Worm (Caenorhabditis elegans): ENCODE measurements around the gene wbp-11.

wbp-11 gene

DNA sequence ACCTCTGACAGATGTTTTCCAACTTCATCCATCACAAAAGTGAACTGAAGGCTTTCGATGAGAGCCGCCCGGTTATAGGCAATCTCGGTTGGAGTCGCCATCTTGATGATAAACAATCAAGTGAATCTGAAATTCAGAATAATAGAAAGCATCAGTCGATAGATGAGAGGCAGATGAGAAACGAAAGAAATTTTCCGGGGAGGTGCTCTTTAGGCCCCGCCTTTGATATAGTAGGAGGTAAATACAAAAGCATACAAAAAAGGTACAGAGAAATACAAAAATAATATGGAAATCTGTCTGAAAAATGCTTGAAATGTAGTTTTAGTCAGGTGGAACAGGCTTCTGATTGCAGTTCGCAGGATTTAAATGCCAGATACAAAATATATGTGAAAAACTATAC, 9.9 kb downstream of the wbp-11 start, which contains the start of gene srd-1:
Gene srd-1, minus strand, starts transcription at position 101 of the 400 bp plus-strand sequence.
- no peak for TF ChIP-seq pha-4 (tag; optimal IDR thresholded peaks at IDR 0.05)
- no peak for TF ChIP-seq ztf-16 (tag; optimal IDR thresholded peaks at IDR 0.05)
- no peak for TF ChIP-seq hlh-13 (GFP tag; optimal IDR thresholded peaks at IDR 0.05)
- TF ChIP-seq rnt-1 (tag; optimal IDR thresholded peaks at IDR 0.05) = no peak
- TF ChIP-seq C38D4.7 (GFP tag; optimal IDR thresholded peaks at IDR 0.05) = no peak
- no peak for TF ChIP-seq K02D7.2 (tag; optimal IDR thresholded peaks at IDR 0.05)
- no peak for TF ChIP-seq ceh-45 (GFP tag; IDR thresholded peaks at IDR 0.05)
- TF ChIP-seq ttx-3 (tag; optimal IDR thresholded peaks at IDR 0.05) = no peak
- no peak for TF ChIP-seq ahr-1 (tag; optimal IDR thresholded peaks at IDR 0.05)
- TF ChIP-seq unc-3 (GFP tag; conservative IDR thresholded peaks at IDR 0.05) = no peak
- no peak for TF ChIP-seq unc-3 (tag; optimal IDR thresholded peaks at IDR 0.05)
- no peak for TF ChIP-seq pax-1 (tag; optimal IDR thresholded peaks at IDR 0.05)

- no peak for TF ChIP-seq mec-3 (tag; optimal IDR thresholded peaks at IDR 0.05; ENCODE audit: borderline replicate concordance)
- TF ChIP-seq lim-6 (tag; optimal IDR thresholded peaks at IDR 0.05) = no peak
- TF ChIP-seq ceh-30 (tag; optimal IDR thresholded peaks at IDR 0.05) = no peak
- TF ChIP-seq dve-1 (tag; optimal IDR thresholded peaks at IDR 0.05) = no peak
- no peak for TF ChIP-seq nhr-11 (tag; optimal IDR thresholded peaks at IDR 0.05)
- no peak for TF ChIP-seq dmd-4 (tag; optimal IDR thresholded peaks at IDR 0.05; ENCODE audit: borderline replicate concordance)
Measured at ce11 chrII:10187808-10188207, 15.1 kb downstream of the wbp-11 start, which contains the start of gene srd-2. Gene srd-2, minus strand, starts transcription at chrII:10187908.

DNA sequence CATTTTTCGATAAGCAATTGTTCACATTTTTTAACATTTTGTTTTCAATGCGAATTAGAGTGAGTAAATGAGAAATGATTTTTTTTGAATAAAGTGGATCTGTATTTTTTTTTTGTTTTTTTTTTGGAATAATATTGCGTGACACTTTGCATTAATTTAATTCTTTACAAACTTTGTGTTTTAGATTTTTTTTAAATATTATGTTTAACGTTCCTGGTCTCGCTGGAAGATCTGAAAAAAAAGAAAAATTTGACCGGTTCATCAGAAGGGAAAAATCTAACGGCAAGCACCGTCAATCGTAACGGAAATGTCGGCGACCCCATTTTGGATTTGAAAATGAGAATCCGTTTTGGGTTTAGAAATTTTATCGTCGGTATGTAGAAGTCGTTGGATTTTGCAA, 16.6 kb downstream of the wbp-11 start, which contains the start of gene cdc-25.4:
Gene cdc-25.4, minus strand, starts transcription at position 101 of the 400 bp plus-strand sequence.
- TF ChIP-seq pha-2 (tag; optimal IDR thresholded peaks at IDR 0.05) (no peak), lin-11 (tag; optimal IDR thresholded peaks at IDR 0.05) (no peak), pat-9 (tag; optimal IDR thresholded peaks at IDR 0.05) (no peak), K09A11.1 (tag; optimal IDR thresholded peaks at IDR 0.05; ENCODE audit: insufficient read depth) (no peak), T23F11.4 (GFP tag; optimal IDR thresholded peaks at IDR 0.05) (no peak), eyg-1 (tag; optimal IDR thresholded peaks at IDR 0.05) (no peak), hlh-8 (tag; optimal IDR thresholded peaks at IDR 0.05) (no peak), zip-5 (tag; optimal IDR thresholded peaks at IDR 0.05) (no peak), elt-4 (tag; optimal IDR thresholded peaks at IDR 0.05) (no peak)

- no peak for TF ChIP-seq mec-3 (tag; optimal IDR thresholded peaks at IDR 0.05; ENCODE audit: borderline replicate concordance)
- no peak for TF ChIP-seq ceh-30 (tag; optimal IDR thresholded peaks at IDR 0.05)
- TF ChIP-seq unc-86 (tag; optimal IDR thresholded peaks at IDR 0.05) = no peak
- no peak for TF ChIP-seq pros-1 (tag; optimal IDR thresholded peaks at IDR 0.05)
- TF ChIP-seq K02D7.2 (tag; optimal IDR thresholded peaks at IDR 0.05) = no peak
- TF ChIP-seq ttx-3 (tag; optimal IDR thresholded peaks at IDR 0.05) = no peak
- TF ChIP-seq che-1 (tag; optimal IDR thresholded peaks at IDR 0.05) = no peak
- no peak for TF ChIP-seq fkh-6 (tag; optimal IDR thresholded peaks at IDR 0.05)
- TF ChIP-seq eyg-1 (tag; optimal IDR thresholded peaks at IDR 0.05) = no peak
- TF ChIP-seq ceh-45 (GFP tag; IDR thresholded peaks at IDR 0.05) = no peak
- TF ChIP-seq gmeb-2 (tag; optimal IDR thresholded peaks at IDR 0.05) = no peak
- TF ChIP-seq odd-2 (tag; optimal IDR thresholded peaks at IDR 0.05) = no peak
- TF ChIP-seq sdc-2 (tag; optimal IDR thresholded peaks at IDR 0.05) = no peak
- TF ChIP-seq nhr-232 (tag; optimal IDR thresholded peaks at IDR 0.05) = no peak
- no peak for TF ChIP-seq hlh-6 (tag; optimal IDR thresholded peaks at IDR 0.05)
- TF ChIP-seq lin-11 (tag; optimal IDR thresholded peaks at IDR 0.05) = no peak
Measured at ce11 chrII:10192207-10192606, 19.5 kb downstream of the wbp-11 start, which contains the start of gene R05H5.7. Gene R05H5.7, plus strand, starts transcription at chrII:10192507.
